Fruit fly (Drosophila melanogaster) Kc167 (cell line): ENCODE measurements around the gene spn-F.

Experiments
- Myc ChIP-seq: fragments of >200 bp; optimal IDR thresholded peaks from 2 replicates; lab custom pipeline; 2017; ENCODE audit warnings: missing external identifiers
- Sin3A ChIP-seq: fragments of >200 bp; optimal IDR thresholded peaks from 2 replicates; lab custom pipeline; 2018; ENCODE audit warnings: missing external identifiers
- h ChIP-seq: fragments of >200 bp; optimal IDR thresholded peaks from 3 replicates; lab custom pipeline; 2018; ENCODE audit warnings: missing external identifiers
- insv ChIP-seq: fragments of >200 bp; optimal IDR thresholded peaks from 3 replicates; lab custom pipeline; 2018; ENCODE audit warnings: missing external identifiers
- psq ChIP-seq: fragments of >200 bp; optimal IDR thresholded peaks from 2 replicates; lab custom pipeline; 2017; ENCODE audit warnings: missing external identifiers
- ttk ChIP-seq: sonication (Bioruptor generic); optimal IDR thresholded peaks from 2 replicates; lab custom pipeline; 2017; ENCODE audit warnings: missing external identifiers

spn-F gene

dm6 chr3R:31248245-31248644 lies 6.7 kb upstream of the spn-F start:
- TF ChIP-seq ttk (no peak), insv (lab: Kevin White, UChicago) (no peak), h (lab: Kevin White, UChicago) (no peak), psq (lab: Kevin White, UChicago) (no peak), Myc (lab: Kevin White, UChicago) (no peak), Sin3A (lab: Kevin White, UChicago) (no peak)

- no peak for TF ChIP-seq h (lab: Kevin White, UChicago)
- TF ChIP-seq ttk, result no peak
- no peak for TF ChIP-seq insv (lab: Kevin White, UChicago)
- no peak for TF ChIP-seq Myc (lab: Kevin White, UChicago)
- TF ChIP-seq Sin3A (lab: Kevin White, UChicago), result no peak
- no peak for TF ChIP-seq psq (lab: Kevin White, UChicago)
Measured at dm6 chr3R:31250426-31251034, 4.4 kb upstream of the spn-F start.

dm6 chr3R:31251130-31251770 lies 3.7 kb upstream of the spn-F start:
- no peak for TF ChIP-seq psq (lab: Kevin White, UChicago)
- no peak for TF ChIP-seq insv (lab: Kevin White, UChicago)
- TF ChIP-seq Myc (lab: Kevin White, UChicago), result no peak
- no peak for TF ChIP-seq ttk
- TF ChIP-seq Sin3A (lab: Kevin White, UChicago), result no peak
- TF ChIP-seq h (lab: Kevin White, UChicago), result no peak

dm6 chr3R:31252093-31252962 lies 2.6 kb upstream of the spn-F start, which contains the start of the genes qless and mRpL32:
TSS of gene qless (minus strand) at chr3R:31252608.
TSS of gene mRpL32 (plus strand) at chr3R:31252872.
- TF ChIP-seq Myc (lab: Kevin White, UChicago) (no peak), Sin3A (lab: Kevin White, UChicago) (no peak), ttk (no peak), h (lab: Kevin White, UChicago) (no peak), psq (lab: Kevin White, UChicago) (no peak), insv (lab: Kevin White, UChicago) (no peak)

dm6 chr3R:31257299-31257698 lies 2.4 kb downstream of the spn-F start, which contains the start of gene CAH6:
TSS of gene CAH6 (plus strand) at chr3R:31257599.
- TF ChIP-seq h (lab: Kevin White, UChicago), result no peak
- no peak for TF ChIP-seq psq (lab: Kevin White, UChicago)
- no peak for TF ChIP-seq insv (lab: Kevin White, UChicago)
- TF ChIP-seq Myc (lab: Kevin White, UChicago), result no peak
- TF ChIP-seq ttk, result no peak
- no peak for TF ChIP-seq Sin3A (lab: Kevin White, UChicago)

dm6 chr3R:31259947-31260346 lies 5.0 kb downstream of the spn-F start, which contains the start of gene CAH16:
TSS of gene CAH16 (plus strand) at chr3R:31260247.
- TF ChIP-seq Myc (lab: Kevin White, UChicago) (no peak), h (lab: Kevin White, UChicago) (no peak), insv (lab: Kevin White, UChicago) (no peak), ttk (no peak), psq (lab: Kevin White, UChicago) (no peak), Sin3A (lab: Kevin White, UChicago) (no peak)

dm6 chr3R:31262298-31262697 lies 7.4 kb downstream of the spn-F start, which contains the start of gene CAH5:
TSS of gene CAH5 (plus strand) at chr3R:31262598.
- TF ChIP-seq Myc (lab: Kevin White, UChicago) (no peak), Sin3A (lab: Kevin White, UChicago) (no peak), ttk (no peak), psq (lab: Kevin White, UChicago) (no peak), insv (lab: Kevin White, UChicago) (no peak), h (lab: Kevin White, UChicago) (no peak)

dm6 chr3R:31263934-31264333 lies 9.0 kb downstream of the spn-F start:
- TF ChIP-seq insv (lab: Kevin White, UChicago) (no peak), Myc (lab: Kevin White, UChicago) (no peak), psq (lab: Kevin White, UChicago) (no peak), Sin3A (lab: Kevin White, UChicago) (no peak), h (lab: Kevin White, UChicago) (no peak), ttk (no peak)

dm6 chr3R:31265430-31265829 lies 10.5 kb downstream of the spn-F start, which contains the start of gene ppk24:
TSS of gene ppk24 (plus strand) at chr3R:31265730.
- TF ChIP-seq h (lab: Kevin White, UChicago) (no peak), ttk (no peak), psq (lab: Kevin White, UChicago) (no peak)

dm6 chr3R:31270783-31271427 lies 16.0 kb downstream of the spn-F start:
- TF ChIP-seq Myc (lab: Kevin White, UChicago), result no peak
- no peak for TF ChIP-seq psq (lab: Kevin White, UChicago)
- TF ChIP-seq insv (lab: Kevin White, UChicago), result no peak
- TF ChIP-seq ttk, result no peak
- no peak for TF ChIP-seq h (lab: Kevin White, UChicago)

dm6 chr3R:31285791-31286190 lies 30.9 kb downstream of the spn-F start:
- TF ChIP-seq psq (lab: Kevin White, UChicago) (no peak), ttk (no peak), Sin3A (lab: Kevin White, UChicago) (no peak), h (lab: Kevin White, UChicago) (no peak), insv (lab: Kevin White, UChicago) (no peak), Myc (lab: Kevin White, UChicago) (no peak)
